Worm (Caenorhabditis elegans) whole organism, early embryonic: Measurements from ENCODE around the gene C12D8.21.

Experiments used
- B0310.2 ChIP-seq: sonication (generic microtip); optimal IDR thresholded peaks from 2 replicates; lab custom pipeline; 2016; ENCODE audit warnings: mild to moderate bottlenecking, missing genetic modification characterization, missing compliant biosample characterization
- F13C5.2 ChIP-seq: sonication (generic microtip); optimal IDR thresholded peaks from 2 replicates; lab custom pipeline; 2017; ENCODE audit warnings: mild to moderate bottlenecking, missing genetic modification characterization, inconsistent platforms, missing compliant biosample characterization
- aly-1 ChIP-seq: sonication (generic microtip); optimal IDR thresholded peaks from 2 replicates; lab custom pipeline; 2016; ENCODE audit warnings: missing genetic modification characterization, missing compliant biosample characterization
- ama-1 ChIP-seq: fragments of 150-350 bp; optimal IDR thresholded peaks from 2 replicates; lab custom pipeline; 2014
- ceh-13 ChIP-seq: fragments of 200-800 bp; sonication (Bioruptor generic); optimal IDR thresholded peaks from 2 replicates; lab custom pipeline; 2018; ENCODE audit warnings: mild to moderate bottlenecking, missing genetic modification characterization, missing compliant biosample characterization
- ceh-36 ChIP-seq: sonication (generic microtip); optimal IDR thresholded peaks from 2 replicates; lab custom pipeline; 2016; ENCODE audit warnings: missing genetic modification characterization, inconsistent platforms, missing compliant biosample characterization
- ets-7 ChIP-seq: sonication (generic microtip); optimal IDR thresholded peaks from 2 replicates; lab custom pipeline; 2016; ENCODE audit warnings: missing genotype, missing genetic modification characterization, missing compliant biosample characterization
- flt-1 ChIP-seq: fragments of 200-800 bp; sonication (Bioruptor generic); IDR thresholded peaks from 2 replicates; pipeline ENCODE4 v1.3.6; 2022; ENCODE audit warnings: missing genetic modification characterization, missing compliant biosample characterization
- hmbx-1 ChIP-seq: sonication (generic microtip); optimal IDR thresholded peaks from 2 replicates; lab custom pipeline; 2016; ENCODE audit warnings: mild to moderate bottlenecking, missing genetic modification characterization, missing compliant biosample characterization
- hmg-4 ChIP-seq: fragments of 200-800 bp; sonication (Bioruptor generic); optimal IDR thresholded peaks from 2 replicates; lab custom pipeline; 2018; ENCODE audit warnings: mild to moderate bottlenecking, missing genetic modification characterization, missing compliant biosample characterization
- hnd-1 ChIP-seq: sonication (generic microtip); optimal IDR thresholded peaks from 2 replicates; lab custom pipeline; 2016; ENCODE audit warnings: missing genetic modification characterization, missing compliant biosample characterization
- pes-1 ChIP-seq: fragments of 200-800 bp; sonication (Bioruptor generic); IDR thresholded peaks from 2 replicates; pipeline ENCODE4 v1.3.6; 2022; ENCODE audit warnings: missing genetic modification reagents, missing genetic modification characterization, missing compliant biosample characterization
- scrt-1 ChIP-seq: fragments of 200-800 bp; sonication (Bioruptor generic); IDR thresholded peaks from 2 replicates; pipeline ENCODE4 v1.3.6; 2022; ENCODE audit warnings: missing genetic modification characterization, missing compliant biosample characterization
- sea-1 ChIP-seq: fragments of 200-800 bp; sonication (Bioruptor generic); conservative IDR thresholded peaks from 2 replicates; pipeline ENCODE4 v1.3.6; 2022; ENCODE audit warnings: missing genetic modification characterization, missing compliant biosample characterization
- tbx-11 ChIP-seq: fragments of 200-800 bp; sonication (Bioruptor generic); IDR thresholded peaks from 2 replicates; pipeline ENCODE4 v1.3.6; 2022; ENCODE audit warnings: missing genetic modification characterization, missing compliant biosample characterization
- tbx-37 ChIP-seq: fragments of 200-800 bp; sonication (Bioruptor generic); conservative IDR thresholded peaks from 2 replicates; pipeline ENCODE4 v1.3.6; 2022; ENCODE audit warnings: missing genetic modification reagents, missing genetic modification characterization, missing compliant biosample characterization
- tra-4 ChIP-seq: sonication (generic microtip); optimal IDR thresholded peaks from 2 replicates; lab custom pipeline; 2017; ENCODE audit warnings: missing genetic modification characterization, missing compliant biosample characterization

The C12D8.21 gene

DNA sequence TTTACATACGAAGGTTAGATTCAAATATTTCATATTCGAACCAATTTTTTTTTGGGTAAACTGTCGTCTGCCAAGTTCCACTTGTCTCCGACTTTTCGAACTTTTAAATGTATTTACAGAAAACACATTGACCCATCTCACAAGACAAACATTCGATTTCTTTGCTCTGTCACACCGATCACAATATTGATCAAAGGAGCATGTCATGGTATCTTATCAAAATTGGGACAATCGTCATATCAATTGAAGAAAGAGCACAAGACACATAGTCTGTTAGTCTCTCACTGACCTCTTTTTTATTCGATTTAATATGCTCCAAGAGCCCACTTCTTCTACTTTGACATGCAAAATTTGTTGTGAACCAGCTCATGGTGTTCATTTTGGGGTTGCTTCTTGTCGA is 15.1 kb upstream of the C12D8.21 start, which contains the start of gene nhr-232:
Gene nhr-232, plus strand, starts transcription at position 121 of the 400 bp plus-strand sequence.
- TF ChIP-seq hnd-1: no peak
- no peak for TF ChIP-seq ama-1
- no peak for TF ChIP-seq F13C5.2
- no peak for TF ChIP-seq tbx-37 (GFP tag; lab: Robert Waterston, UW)
- TF ChIP-seq B0310.2 (tag; lab: Kevin White, UChicago): no peak
- TF ChIP-seq scrt-1 (GFP tag; lab: Robert Waterston, UW): no peak

DNA sequence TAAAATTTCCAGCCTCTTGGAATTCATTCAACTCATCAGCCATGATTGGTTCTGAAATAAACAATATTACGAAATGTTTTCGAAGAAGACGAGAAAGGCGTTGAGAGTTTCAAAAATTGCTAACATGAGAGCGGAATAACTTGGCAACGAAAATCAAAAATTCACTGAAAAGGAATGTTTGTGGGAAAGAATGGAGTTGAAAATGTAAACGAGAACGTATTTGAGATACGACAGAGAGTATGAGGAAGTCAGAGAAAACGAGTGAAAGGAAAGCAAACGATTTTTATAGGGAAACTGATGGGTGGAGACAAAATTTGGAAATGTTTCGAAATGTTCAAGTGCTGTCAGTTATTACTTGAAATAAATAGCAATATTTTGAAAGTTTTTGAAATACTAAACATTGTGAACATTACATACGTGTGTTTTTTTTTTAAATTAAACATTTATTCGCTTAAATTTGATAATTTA is 14.1 kb upstream of the C12D8.21 start, which contains the start of gene rop-1:
Gene rop-1, minus strand, starts transcription at position 51 of the 468 bp plus-strand sequence.
- TF ChIP-seq hmg-4 (GFP tag; lab: Kevin White, UChicago): no peak
- no peak for TF ChIP-seq hnd-1
- TF ChIP-seq tbx-11 (GFP tag; lab: Robert Waterston, UW): no peak
- TF ChIP-seq B0310.2 (tag; lab: Kevin White, UChicago): no peak
- no peak for TF ChIP-seq ceh-36 (tag; lab: Kevin White, UChicago)
- TF ChIP-seq ets-7 (tag; lab: Kevin White, UChicago): no peak
- no peak for TF ChIP-seq scrt-1 (GFP tag; lab: Robert Waterston, UW)
- TF ChIP-seq flt-1 (GFP tag; lab: Robert Waterston, UW): no peak
- no peak for TF ChIP-seq ama-1
- TF ChIP-seq F13C5.2: no peak
- TF ChIP-seq ceh-13 (GFP tag; lab: Kevin White, UChicago): no peak
- TF ChIP-seq hmbx-1 (tag; lab: Kevin White, UChicago): no peak
- TF ChIP-seq pes-1: no peak
- TF ChIP-seq tbx-37 (GFP tag; lab: Robert Waterston, UW): no peak
- no peak for TF ChIP-seq tra-4
- TF ChIP-seq sea-1 (GFP tag; lab: Robert Waterston, UW): no peak
- TF ChIP-seq aly-1 (tag; lab: Kevin White, UChicago): no peak

DNA sequence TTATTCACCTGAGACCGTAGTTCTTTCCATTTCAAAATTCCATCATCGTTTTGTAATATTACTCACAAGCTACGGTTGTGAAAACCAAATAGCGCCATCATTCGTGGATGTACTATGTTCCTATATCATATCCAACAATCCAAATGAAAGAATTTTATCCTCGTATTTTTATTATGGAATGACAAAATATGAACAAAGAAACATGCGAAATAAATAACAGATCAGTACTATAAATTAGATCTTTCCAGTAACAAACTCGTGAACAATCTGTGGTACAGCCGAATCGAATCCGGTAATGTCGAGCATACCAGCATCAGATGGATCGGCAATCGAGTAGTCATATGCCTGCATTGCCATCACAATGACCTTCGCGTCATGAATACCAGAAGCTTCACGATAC is 11.7 kb upstream of the C12D8.21 start:
- TF ChIP-seq hmbx-1 (tag; lab: Kevin White, UChicago) (no peak), tra-4 (no peak), hmg-4 (GFP tag; lab: Kevin White, UChicago) (no peak)

DNA sequence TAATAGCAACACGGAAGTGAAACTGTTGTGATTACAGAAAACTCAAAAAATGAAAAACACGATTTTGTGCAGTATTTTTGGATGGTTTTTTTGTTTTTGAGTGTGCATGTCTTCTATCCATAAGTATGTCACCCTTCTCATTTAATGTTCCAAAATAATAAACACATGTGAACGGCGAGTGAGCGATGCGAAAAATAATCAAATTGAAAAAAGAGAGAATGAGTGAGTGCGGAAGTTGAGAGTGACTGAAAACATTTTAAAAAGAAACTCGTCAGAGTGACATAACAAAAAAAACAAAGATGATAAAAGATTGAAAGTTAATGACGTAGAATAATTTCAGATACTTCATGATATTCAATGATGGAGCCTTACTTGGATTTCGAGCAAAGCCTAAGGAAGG is 8.5 kb upstream of the C12D8.21 start:
- TF ChIP-seq hmbx-1 (tag; lab: Kevin White, UChicago) (no peak), ets-7 (tag; lab: Kevin White, UChicago) (no peak), scrt-1 (GFP tag; lab: Robert Waterston, UW) (no peak), F13C5.2 (no peak), hmg-4 (GFP tag; lab: Kevin White, UChicago) (no peak), hnd-1 (no peak)

DNA sequence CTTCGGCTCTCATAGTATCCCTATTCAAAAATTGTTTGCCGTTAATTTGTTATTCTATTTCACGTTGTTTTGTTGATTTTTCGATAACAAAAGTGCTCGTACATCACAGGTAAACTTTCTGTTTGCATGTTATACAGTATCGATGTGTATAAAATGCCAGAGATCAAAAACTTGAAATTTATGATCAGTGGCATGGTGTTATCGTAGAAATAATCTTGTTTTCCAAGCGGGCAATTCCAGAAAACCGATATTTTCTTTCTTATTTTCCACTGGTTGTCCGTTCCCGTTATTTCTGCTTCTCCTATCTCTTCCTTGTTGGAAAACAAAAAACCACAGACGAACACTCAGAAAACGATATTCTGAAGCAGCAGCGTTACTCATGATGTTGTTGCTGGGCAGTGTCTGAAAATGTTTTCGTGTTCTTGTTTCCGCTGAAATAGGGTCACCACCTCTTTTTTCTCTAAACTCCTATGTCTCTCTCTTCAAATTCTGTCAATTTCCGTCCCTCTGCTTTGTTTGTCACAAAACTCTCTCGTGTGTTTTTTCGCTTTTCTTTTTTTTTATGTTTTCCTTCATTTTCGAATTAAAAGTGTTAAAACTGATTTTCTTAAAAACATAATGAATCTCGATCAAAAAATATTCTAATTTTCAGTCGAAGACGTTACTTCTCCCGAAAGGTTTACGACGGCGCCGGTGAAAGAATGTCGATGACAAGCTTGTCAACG is 7.4 kb upstream of the C12D8.21 start, which contains the start of gene akt-1:
Gene akt-1, plus strand, starts transcription at position 651 of the 725 bp plus-strand sequence.
- TF ChIP-seq ceh-36 (tag; lab: Kevin White, UChicago) (no peak), sea-1 (GFP tag; lab: Robert Waterston, UW) (no peak), hmg-4 (GFP tag; lab: Kevin White, UChicago) (no peak), tbx-11 (GFP tag; lab: Robert Waterston, UW) (no peak), aly-1 (tag; lab: Kevin White, UChicago) (no peak), flt-1 (GFP tag; lab: Robert Waterston, UW) (no peak), ceh-13 (GFP tag; lab: Kevin White, UChicago) (no peak), ama-1 (no peak), scrt-1 (GFP tag; lab: Robert Waterston, UW) (no peak), tbx-37 (GFP tag; lab: Robert Waterston, UW) (no peak), tra-4 (no peak), hmbx-1 (tag; lab: Kevin White, UChicago) (no peak), F13C5.2 (no peak), hnd-1 (no peak), ets-7 (tag; lab: Kevin White, UChicago) (no peak), pes-1 (no peak), B0310.2 (tag; lab: Kevin White, UChicago) (no peak)

DNA sequence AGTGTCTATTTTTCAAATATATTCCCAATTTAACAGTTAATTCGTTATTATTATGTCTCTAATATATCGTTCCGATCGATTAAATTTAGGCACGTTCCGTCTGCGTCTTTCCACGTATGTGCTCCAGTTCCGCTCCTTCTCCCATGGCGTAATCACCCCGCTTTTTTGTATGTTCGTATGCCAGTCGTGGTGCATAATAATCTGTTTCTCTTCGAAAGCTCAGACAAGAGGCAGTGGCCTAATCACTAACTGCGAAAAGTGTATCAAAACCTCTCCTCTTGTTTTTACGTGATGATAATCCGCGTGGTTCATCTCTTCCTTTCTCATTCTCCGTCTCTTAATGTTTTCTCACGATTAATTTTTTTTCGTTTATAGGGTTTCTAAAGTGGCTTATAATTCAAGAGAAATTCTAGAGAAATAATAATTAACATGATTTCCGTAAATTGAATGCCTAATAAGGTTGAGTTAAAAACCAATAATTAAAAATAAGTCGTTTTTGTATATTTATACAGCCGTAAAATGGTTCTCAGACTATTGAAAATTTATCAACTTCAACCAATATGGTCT is 6.8 kb upstream of the C12D8.21 start:
- TF ChIP-seq F13C5.2: no peak
- TF ChIP-seq ets-7 (tag; lab: Kevin White, UChicago): no peak
- no peak for TF ChIP-seq hnd-1
- no peak for TF ChIP-seq hmbx-1 (tag; lab: Kevin White, UChicago)
- no peak for TF ChIP-seq ceh-36 (tag; lab: Kevin White, UChicago)
- TF ChIP-seq hmg-4 (GFP tag; lab: Kevin White, UChicago): no peak
- no peak for TF ChIP-seq ama-1
- TF ChIP-seq tbx-11 (GFP tag; lab: Robert Waterston, UW): no peak
- TF ChIP-seq B0310.2 (tag; lab: Kevin White, UChicago): no peak
- TF ChIP-seq sea-1 (GFP tag; lab: Robert Waterston, UW): no peak
- TF ChIP-seq scrt-1 (GFP tag; lab: Robert Waterston, UW): no peak
- no peak for TF ChIP-seq flt-1 (GFP tag; lab: Robert Waterston, UW)
- TF ChIP-seq ceh-13 (GFP tag; lab: Kevin White, UChicago): no peak
- no peak for TF ChIP-seq tra-4
- no peak for TF ChIP-seq aly-1 (tag; lab: Kevin White, UChicago)
- TF ChIP-seq pes-1: no peak
- no peak for TF ChIP-seq tbx-37 (GFP tag; lab: Robert Waterston, UW)

DNA sequence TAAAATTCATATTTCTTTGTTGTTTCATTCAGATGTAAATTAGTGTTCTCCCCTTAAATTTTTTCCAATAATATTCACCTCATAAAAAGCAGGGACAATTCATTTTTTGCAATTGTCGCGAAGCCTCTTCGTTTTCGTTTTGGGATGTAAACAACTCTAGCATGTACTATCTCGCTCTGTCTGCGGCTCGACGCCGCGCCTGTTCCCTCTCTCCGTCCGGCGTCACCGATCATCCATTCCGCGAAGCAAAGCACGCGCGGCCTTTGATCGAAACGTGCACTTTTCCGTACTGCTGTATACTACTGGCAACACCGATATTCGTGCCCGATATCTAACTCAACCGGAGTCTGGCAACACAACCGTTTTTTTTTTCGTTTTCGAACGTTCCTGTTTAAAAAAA is 6.0 kb upstream of the C12D8.21 start:
- TF ChIP-seq ceh-36 (tag; lab: Kevin White, UChicago) (no peak), hnd-1 (no peak)
